Worm (Caenorhabditis elegans) whole organism, young adult: ENCODE measurements around the gene D1025.1.
A peak's percentile ranks its signal among the peaks of the same experiment; 100 is the strongest.

Experiments used
- B0019.2 ChIP-seq: fragments of 200-800 bp; sonication (Bioruptor generic); conservative IDR thresholded peaks from 2 replicates; pipeline ENCODE4 v1.3.6; 2022; ENCODE audit warnings: missing genetic modification reagents, missing genetic modification characterization, missing compliant biosample characterization
- F10E7.11 ChIP-seq: sonication (generic microtip); optimal IDR thresholded peaks from 2 replicates; lab custom pipeline; 2017; ENCODE audit warnings: mild to moderate bottlenecking, missing genetic modification characterization, moderate library complexity, missing compliant biosample characterization
- F23B12.7 ChIP-seq: sonication (generic microtip); optimal IDR thresholded peaks from 2 replicates; lab custom pipeline; 2017; ENCODE audit warnings: missing genetic modification characterization, mild to moderate bottlenecking, missing compliant biosample characterization, antibody characterized with exemption, moderate library complexity; ENCODE audit not compliant: insufficient read depth
- F33H1.4 ChIP-seq: fragments of 200-800 bp; sonication (Bioruptor generic); IDR thresholded peaks from 2 replicates; pipeline ENCODE4 v1.3.6; 2022; ENCODE audit warnings: missing genetic modification reagents, missing genetic modification characterization, missing compliant biosample characterization
- F37B4.10 ChIP-seq: fragments of 200-800 bp; sonication (Bioruptor generic); IDR thresholded peaks from 2 replicates; pipeline ENCODE4 v1.3.6; 2022; ENCODE audit warnings: missing genetic modification characterization, missing compliant biosample characterization
- F49E8.2 ChIP-seq: sonication (generic microtip); optimal IDR thresholded peaks from 3 replicates; lab custom pipeline; 2017; ENCODE audit warnings: missing genetic modification characterization, mild to moderate bottlenecking, missing compliant biosample characterization, antibody characterized with exemption, moderate library complexity; ENCODE audit not compliant: insufficient read depth
- F52B5.7 ChIP-seq: sonication (generic microtip); optimal IDR thresholded peaks from 2 replicates; lab custom pipeline; 2016; ENCODE audit warnings: mild to moderate bottlenecking, missing genetic modification characterization, missing compliant biosample characterization
- F55B11.4 ChIP-seq: sonication (generic microtip); optimal IDR thresholded peaks from 2 replicates; lab custom pipeline; 2016; ENCODE audit warnings: missing compliant biosample characterization, missing genetic modification characterization, borderline replicate concordance; ENCODE audit not compliant: insufficient read depth
- Y53G8AR.9 ChIP-seq: fragments of 200-800 bp; sonication (Bioruptor generic); conservative IDR thresholded peaks from 2 replicates; pipeline ENCODE4 v1.3.6; 2022; ENCODE audit warnings: missing genetic modification reagents, missing genetic modification characterization, missing compliant biosample characterization
- Y56A3A.18 ChIP-seq: fragments of 200-800 bp; sonication (Bioruptor generic); IDR thresholded peaks from 2 replicates; pipeline ENCODE4 v1.3.6; 2022; ENCODE audit warnings: missing genetic modification reagents, missing genetic modification characterization, missing compliant biosample characterization
- cebp-1 ChIP-seq, 2 experiments: fragments of 200-800 bp in 1 of 2; sonication (Bioruptor generic) in 1 of 2; sonication (generic microtip) in 1 of 2; IDR thresholded peaks in 1 of 2; optimal IDR thresholded peaks in 1 of 2; 2 replicates each; pipeline versions ENCODE4 v1.3.6 to Lab custom; 2017 to 2022; ENCODE audit warnings: missing compliant biosample characterization in 2 of 2, missing genetic modification characterization in 2 of 2, mild to moderate bottlenecking in 1 of 2, missing genetic modification reagents in 1 of 2, moderate library complexity in 1 of 2
- cebp-2 ChIP-seq: fragments of 200-800 bp; sonication (Bioruptor generic); IDR thresholded peaks from 2 replicates; pipeline ENCODE4 v1.3.6; 2022; ENCODE audit warnings: missing genetic modification characterization, missing compliant biosample characterization
- ceh-100 ChIP-seq: fragments of 200-800 bp; sonication (Bioruptor generic); IDR thresholded peaks from 2 replicates; pipeline ENCODE4 v1.3.6; 2022; ENCODE audit warnings: missing genetic modification reagents, missing genetic modification characterization, missing compliant biosample characterization
- ceh-27 ChIP-seq: fragments of 200-800 bp; sonication (Bioruptor generic); optimal IDR thresholded peaks from 2 replicates; lab custom pipeline; 2018; ENCODE audit warnings: mild to moderate bottlenecking, missing genetic modification characterization, moderate library complexity, missing compliant biosample characterization
- ceh-58 ChIP-seq: fragments of 200-800 bp; sonication (Bioruptor generic); IDR thresholded peaks from 2 replicates; pipeline ENCODE4 v1.3.6; 2022; ENCODE audit warnings: missing genetic modification characterization, missing compliant biosample characterization
- ceh-79 ChIP-seq: sonication (generic microtip); optimal IDR thresholded peaks from 2 replicates; lab custom pipeline; 2017; ENCODE audit warnings: mild to moderate bottlenecking, missing genetic modification characterization, missing compliant biosample characterization
- chd-7 ChIP-seq: sonication (generic microtip); optimal IDR thresholded peaks from 2 replicates; lab custom pipeline; 2016; ENCODE audit warnings: mild to moderate bottlenecking, missing genetic modification characterization, moderate library complexity, missing compliant biosample characterization
- efl-1 ChIP-seq: fragments of 150-350 bp; optimal IDR thresholded peaks from 2 replicates; lab custom pipeline; 2014; ENCODE audit warnings: missing biosample characterization, missing genetic modification reagents, missing genetic modification characterization
- ekl-4 ChIP-seq: fragments of 200-800 bp; sonication (Bioruptor generic); IDR thresholded peaks from 2 replicates; pipeline ENCODE4 v1.3.6; 2022; ENCODE audit warnings: missing genetic modification reagents, missing genetic modification characterization, missing compliant biosample characterization
- gei-17 ChIP-seq: fragments of 200-800 bp; sonication (Bioruptor generic); optimal IDR thresholded peaks from 2 replicates; lab custom pipeline; 2018; ENCODE audit warnings: mild to moderate bottlenecking, missing genetic modification characterization, missing compliant biosample characterization
- hlh-26 ChIP-seq: fragments of 200-800 bp; sonication (Bioruptor generic); conservative IDR thresholded peaks from 2 replicates; pipeline ENCODE4 v1.3.6; 2022; ENCODE audit warnings: missing genetic modification reagents, missing genetic modification characterization, missing compliant biosample characterization
- hmg-1.2 ChIP-seq: fragments of 200-800 bp; sonication (Bioruptor generic); IDR thresholded peaks from 2 replicates; pipeline ENCODE4 v1.3.6; 2022; ENCODE audit warnings: missing genetic modification reagents, missing genetic modification characterization, missing compliant biosample characterization
- lag-1 ChIP-seq: fragments of 200-800 bp; sonication (Bioruptor generic); IDR thresholded peaks from 2 replicates; pipeline ENCODE4 v1.3.6; 2022; ENCODE audit warnings: missing genetic modification reagents, missing genetic modification characterization, missing compliant biosample characterization
- lin-35 ChIP-seq, 3 experiments: fragments of 150-350 bp in 2 of 3; sonication (generic microtip) in 1 of 3; optimal IDR thresholded peaks; 2 replicates each; lab custom pipeline; 2014 to 2018; ENCODE audit warnings: missing biosample characterization in 3 of 3, missing genetic modification characterization in 3 of 3, missing genetic modification reagents in 3 of 3
- lin-40 ChIP-seq: sonication (generic microtip); optimal IDR thresholded peaks from 2 replicates; lab custom pipeline; 2016; ENCODE audit warnings: missing genetic modification characterization, mild to moderate bottlenecking, missing compliant biosample characterization, missing genotype, missing genetic modification reagents
- madf-8 ChIP-seq: fragments of 200-800 bp; sonication (Bioruptor generic); conservative IDR thresholded peaks from 2 replicates; pipeline ENCODE4 v1.3.6; 2022; ENCODE audit warnings: missing genetic modification reagents, missing genetic modification characterization, missing compliant biosample characterization
- mel-28 ChIP-seq: sonication (generic microtip); optimal IDR thresholded peaks from 2 replicates; lab custom pipeline; 2016; ENCODE audit warnings: borderline replicate concordance, mild to moderate bottlenecking, missing genetic modification characterization, missing compliant biosample characterization
- nfya-1 ChIP-seq: sonication (generic microtip); optimal IDR thresholded peaks from 2 replicates; lab custom pipeline; 2017; ENCODE audit warnings: antibody characterized with exemption, missing compliant biosample characterization, missing genetic modification characterization, borderline replicate concordance; ENCODE audit not compliant: insufficient read depth
- nfya-2 ChIP-seq: fragments of 200-800 bp; sonication (Bioruptor generic); IDR thresholded peaks from 2 replicates; pipeline ENCODE4 v1.3.6; 2022; ENCODE audit warnings: missing genetic modification reagents, missing genetic modification characterization, missing compliant biosample characterization
- nhr-90 ChIP-seq: sonication (generic microtip); optimal IDR thresholded peaks from 2 replicates; lab custom pipeline; 2016; ENCODE audit warnings: missing genotype, mild to moderate bottlenecking, missing genetic modification characterization, missing compliant biosample characterization
- repo-1 ChIP-seq: sonication (generic microtip); optimal IDR thresholded peaks from 2 replicates; lab custom pipeline; 2017; ENCODE audit warnings: mild to moderate bottlenecking, missing genetic modification characterization, missing compliant biosample characterization
- sea-2 ChIP-seq: fragments of 200-800 bp; sonication (Bioruptor generic); IDR thresholded peaks from 2 replicates; pipeline ENCODE4 v1.3.6; 2022; ENCODE audit warnings: missing genetic modification characterization, missing compliant biosample characterization
- snpc-1.1 ChIP-seq: sonication (generic microtip); optimal IDR thresholded peaks from 2 replicates; lab custom pipeline; 2017; ENCODE audit warnings: missing genetic modification characterization, mild to moderate bottlenecking, missing compliant biosample characterization, antibody characterized with exemption, moderate library complexity, missing genotype, missing genetic modification reagents; ENCODE audit not compliant: insufficient read depth
- snpc-3.4 ChIP-seq: sonication (generic microtip); optimal IDR thresholded peaks from 2 replicates; lab custom pipeline; 2017; ENCODE audit warnings: missing genetic modification characterization, mild to moderate bottlenecking, missing compliant biosample characterization, antibody characterized with exemption, moderate library complexity, missing genotype, missing genetic modification reagents
- snpc-4 ChIP-seq, 5 experiments: fragments of 150-350 bp in 1 of 5; sonication (generic microtip) in 4 of 5; optimal IDR thresholded peaks; 2 replicates each; lab custom pipeline; 2014 to 2018; ENCODE audit warnings: missing genetic modification characterization in 5 of 5, missing biosample characterization in 3 of 5, antibody characterized with exemption in 2 of 5, mild to moderate bottlenecking in 2 of 5, missing compliant biosample characterization in 2 of 5, missing genotype in 2 of 5, moderate library complexity in 2 of 5, missing genetic modification reagents in 1 of 5
- somi-1 ChIP-seq: fragments of 200-800 bp; sonication (Bioruptor generic); optimal IDR thresholded peaks from 2 replicates; lab custom pipeline; 2018; ENCODE audit warnings: mild to moderate bottlenecking, missing genetic modification characterization, missing compliant biosample characterization
- sptf-2 ChIP-seq: fragments of 200-800 bp; sonication (Bioruptor generic); optimal IDR thresholded peaks from 2 replicates; lab custom pipeline; 2018; ENCODE audit warnings: mild to moderate bottlenecking, missing genetic modification characterization, missing compliant biosample characterization
- tbp1 ChIP-seq: fragments of 200-800 bp; sonication (Bioruptor generic); optimal IDR thresholded peaks from 2 replicates; lab custom pipeline; 2018; ENCODE audit warnings: mild to moderate bottlenecking, missing genetic modification characterization, missing compliant biosample characterization
- tbx-9 ChIP-seq: sonication (generic microtip); optimal IDR thresholded peaks from 2 replicates; lab custom pipeline; 2016; ENCODE audit warnings: borderline replicate concordance, missing genetic modification characterization, inconsistent platforms, missing compliant biosample characterization
- ztf-18 ChIP-seq: sonication (generic microtip); optimal IDR thresholded peaks from 2 replicates; lab custom pipeline; 2016; ENCODE audit warnings: missing genotype, mild to moderate bottlenecking, missing genetic modification characterization, missing compliant biosample characterization
- ztf-22 ChIP-seq: fragments of 200-800 bp; sonication (Bioruptor generic); optimal IDR thresholded peaks from 2 replicates; lab custom pipeline; 2018; ENCODE audit warnings: mild to moderate bottlenecking, missing genetic modification characterization, moderate library complexity, missing compliant biosample characterization
- ztf-25 ChIP-seq: fragments of 200-800 bp; sonication (Bioruptor generic); IDR thresholded peaks from 2 replicates; pipeline ENCODE4 v1.3.6; 2022; ENCODE audit warnings: missing genetic modification reagents, missing genetic modification characterization, missing compliant biosample characterization
- ztf-6 ChIP-seq: fragments of 200-800 bp; sonication (Bioruptor generic); IDR thresholded peaks from 2 replicates; pipeline ENCODE4 v1.3.6; 2022; ENCODE audit warnings: missing genetic modification reagents, missing genetic modification characterization, missing compliant biosample characterization

D1025.1 gene

DNA sequence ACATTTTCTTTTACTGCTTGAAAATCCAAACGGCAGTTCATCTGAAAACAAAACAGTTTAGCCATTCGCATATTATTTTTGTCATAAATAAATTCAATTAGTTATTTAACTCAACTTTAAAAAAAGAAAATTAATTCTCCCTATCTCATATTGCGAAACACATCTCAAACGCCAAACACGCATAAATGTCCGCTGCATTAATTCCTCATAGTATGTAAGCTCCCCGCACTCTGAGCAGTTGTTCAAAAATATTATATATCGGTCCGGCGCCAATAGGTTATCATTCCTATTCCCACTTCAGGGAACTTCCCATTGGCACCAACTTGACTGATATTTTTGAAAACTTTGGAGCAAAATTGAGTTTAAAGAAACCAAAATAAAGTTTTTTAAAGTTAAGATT, 42.4 kb upstream of the D1025.1 start:
- TF ChIP-seq snpc-1.1 (peak; percentile 85), lin-35 (GFP tag; optimal IDR thresholded peaks at IDR 0.05; lab: Kevin White, UChicago) (peak in 1 of 3 experiments; percentile 19), ceh-79 (tag; lab: Kevin White, UChicago) (no peak), cebp-1 (GFP tag; IDR thresholded peaks at IDR 0.05; lab: Robert Waterston, UW) (peak; percentile 61; the same call in 1 of the 2 replicates), cebp-1 (tag; optimal IDR thresholded peaks at IDR 0.05; lab: Kevin White, UChicago) (peak; percentile 93), snpc-3.4 (tag; lab: Kevin White, UChicago) (peak; percentile 60), tbp1 (GFP tag; lab: Kevin White, UChicago) (peak; percentile 43), hmg-1.2 (peak; percentile 10; the same call in 1 of the 2 replicates), lin-40 (tag; lab: Kevin White, UChicago) (peak; percentile 22), ceh-58 (GFP tag; lab: Robert Waterston, UW) (no peak), ztf-25 (GFP tag; lab: Robert Waterston, UW) (0 out of 2 replicates have a peak, but pooled peaks have one; percentile 16), nfya-1 (tag; lab: Kevin White, UChicago) (no peak), efl-1 (no peak), snpc-4 (GFP tag; optimal IDR thresholded peaks at IDR 0.05; lab: Kevin White, UChicago) (peak; percentile 96), snpc-4 (tag; optimal IDR thresholded peaks at IDR 0.05; lab: Kevin White, UChicago) (peak; percentile 92 to 98 (median 97))

DNA sequence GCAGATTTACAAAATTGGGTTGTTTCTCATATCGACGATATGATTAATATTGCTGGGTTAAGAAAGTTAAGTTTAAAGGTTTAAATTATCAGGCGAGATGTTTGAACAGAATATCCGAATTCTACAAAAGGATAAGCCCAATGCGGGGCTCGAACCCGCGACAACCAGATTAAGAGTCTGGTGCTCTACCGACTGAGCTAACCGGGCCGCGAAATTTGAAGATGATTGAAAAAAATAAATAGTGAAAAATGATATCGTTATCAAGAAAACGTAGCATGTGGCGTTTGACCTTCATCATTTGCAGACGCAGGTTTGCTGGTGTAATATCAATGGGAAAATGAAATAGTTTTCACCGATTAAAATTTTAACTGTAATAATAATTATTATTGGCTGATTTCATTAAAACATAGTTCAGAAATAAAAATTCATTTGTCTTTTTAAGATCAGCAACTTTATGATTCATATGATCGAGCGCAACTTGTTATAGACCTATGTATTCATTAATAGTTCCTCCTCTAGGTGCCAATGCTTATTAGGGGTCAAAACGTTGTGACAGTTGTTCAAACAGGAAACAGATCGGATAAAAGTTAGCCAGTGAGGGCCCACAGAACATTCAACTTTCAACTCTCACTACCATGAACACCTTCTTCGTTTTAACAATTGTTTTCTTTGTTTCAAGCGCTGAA, 41.7 kb upstream of the D1025.1 start, which contains the start of gene M163.11:
Gene M163.11, plus strand, starts transcription at position 636 of the 686 bp plus-strand sequence.
- TF ChIP-seq B0019.2 = no peak
- TF ChIP-seq hlh-26 (GFP tag; lab: Robert Waterston, UW) = no peak
- TF ChIP-seq F23B12.7 (tag; lab: Kevin White, UChicago) = peak; percentile 9
- peak; percentile 86 for TF ChIP-seq nhr-90 (tag; lab: Kevin White, UChicago)
- TF ChIP-seq lag-1 = no peak
- TF ChIP-seq F55B11.4 (tag; lab: Kevin White, UChicago) = no peak
- TF ChIP-seq ceh-100 (GFP tag; lab: Robert Waterston, UW) = no peak
- no peak for TF ChIP-seq Y53G8AR.9 (GFP tag; lab: Robert Waterston, UW)
- no peak for TF ChIP-seq gei-17 (GFP tag; lab: Kevin White, UChicago)
- TF ChIP-seq ceh-27 = no peak
- 0 out of 2 replicates have a peak, but pooled peaks have one; percentile 77 for TF ChIP-seq cebp-2
- no peak for TF ChIP-seq sptf-2 (GFP tag; lab: Kevin White, UChicago)
- peak; percentile 61 for TF ChIP-seq chd-7 (tag; lab: Kevin White, UChicago)
- no peak for TF ChIP-seq F52B5.7 (tag; lab: Kevin White, UChicago)
- TF ChIP-seq snpc-3.4 (tag; lab: Kevin White, UChicago) = peak; percentile 86
- TF ChIP-seq tbx-9 (tag; lab: Kevin White, UChicago) = no peak
- no peak for TF ChIP-seq sea-2 (GFP tag; lab: Robert Waterston, UW)
- no peak for TF ChIP-seq madf-8 (GFP tag; lab: Robert Waterston, UW)
- TF ChIP-seq F49E8.2 (tag; lab: Kevin White, UChicago) = peak; percentile 40
- no peak for TF ChIP-seq F33H1.4 (GFP tag; lab: Robert Waterston, UW)
- TF ChIP-seq F10E7.11 (tag; lab: Kevin White, UChicago) = no peak
- 0 out of 2 replicates have a peak, but pooled peaks have one; percentile 55 for TF ChIP-seq ekl-4 (GFP tag; lab: Robert Waterston, UW)
- TF ChIP-seq repo-1 (tag; lab: Kevin White, UChicago) = peak; percentile 38
- 0 out of 2 replicates have a peak, but pooled peaks have one; percentile 13 for TF ChIP-seq ztf-6 (GFP tag; lab: Robert Waterston, UW)
- peak; percentile 65 for TF ChIP-seq Y56A3A.18 (GFP tag; lab: Robert Waterston, UW)
- TF ChIP-seq ztf-18 (tag; lab: Kevin White, UChicago) = peak; percentile 75
- TF ChIP-seq F37B4.10 (GFP tag; lab: Robert Waterston, UW) = no peak
- no peak for TF ChIP-seq efl-1
- TF ChIP-seq ztf-22 (GFP tag; lab: Kevin White, UChicago) = no peak
- TF ChIP-seq somi-1 = no peak
- no peak for TF ChIP-seq mel-28 (tag; lab: Kevin White, UChicago)
- TF ChIP-seq nfya-2 (GFP tag; lab: Robert Waterston, UW) = no peak
